Worm (Caenorhabditis elegans) whole organism, L2 larva: ENCODE data around the gene F47B10.3.

Source experiments
- aly-2 ChIP-seq: fragments of 150-350 bp; optimal IDR thresholded peaks from 2 replicates; lab custom pipeline; 2014; ENCODE audit warnings: missing biosample characterization, missing genetic modification characterization
- blmp-1 ChIP-seq: sonication (generic microtip); optimal IDR thresholded peaks from 2 replicates; lab custom pipeline; 2017; ENCODE audit warnings: missing genetic modification characterization, mild to moderate bottlenecking, missing compliant biosample characterization, antibody characterized with exemption, moderate library complexity; ENCODE audit not compliant: insufficient read depth
- ceh-82 ChIP-seq: fragments of 150-350 bp; optimal IDR thresholded peaks from 2 replicates; lab custom pipeline; 2014; ENCODE audit warnings: missing biosample characterization, missing genetic modification characterization
- dmd-4 ChIP-seq: sonication (generic microtip); optimal IDR thresholded peaks from 2 replicates; lab custom pipeline; 2017; ENCODE audit warnings: missing biosample characterization, missing genetic modification characterization
- egl-27 ChIP-seq: sonication (generic microtip); optimal IDR thresholded peaks from 3 replicates; lab custom pipeline; 2017; ENCODE audit warnings: missing biosample characterization, missing genetic modification reagents, missing genetic modification characterization
- lsy-2 ChIP-seq, 2 experiments: fragments of 150-350 bp in 1 of 2; sonication (generic microtip) in 1 of 2; optimal IDR thresholded peaks; 2 replicates each; lab custom pipeline; 2014 to 2017; ENCODE audit warnings: missing biosample characterization in 2 of 2, missing genetic modification characterization in 2 of 2
- nhr-10 ChIP-seq: sonication (generic microtip); optimal IDR thresholded peaks from 2 replicates; lab custom pipeline; 2017; ENCODE audit warnings: missing biosample characterization, missing genetic modification characterization
- nhr-23 ChIP-seq: fragments of 150-350 bp; optimal IDR thresholded peaks from 2 replicates; lab custom pipeline; 2014; ENCODE audit warnings: missing biosample characterization, missing genetic modification reagents, missing genetic modification characterization
- unc-62 ChIP-seq: fragments of 150-350 bp; optimal IDR thresholded peaks from 2 replicates; lab custom pipeline; 2014; ENCODE audit warnings: missing biosample characterization, missing genetic modification reagents, missing genetic modification characterization
- ztf-1 ChIP-seq: fragments of 200-800 bp; sonication (Bioruptor generic); conservative IDR thresholded peaks from 2 replicates; pipeline ENCODE4 v1.3.6; 2022; ENCODE audit warnings: missing genetic modification characterization, missing compliant biosample characterization
- ztf-11 ChIP-seq: sonication (generic microtip); optimal IDR thresholded peaks from 2 replicates; lab custom pipeline; 2017; ENCODE audit warnings: missing biosample characterization, missing genetic modification characterization
- ztf-4 ChIP-seq: fragments of 150-350 bp; optimal IDR thresholded peaks from 2 replicates; lab custom pipeline; 2014; ENCODE audit warnings: missing biosample characterization, missing genetic modification characterization

- TF ChIP-seq ceh-82 (tag; lab: Kevin White, UChicago) (no peak), dmd-4 (tag; lab: Kevin White, UChicago) (no peak), ztf-11 (no peak), nhr-10 (tag; lab: Kevin White, UChicago) (no peak), unc-62 (GFP tag; lab: Kevin White, UChicago) (no peak), ztf-4 (tag; lab: Kevin White, UChicago) (no peak), aly-2 (no peak), nhr-23 (no peak), egl-27 (tag; lab: Kevin White, UChicago) (no peak), ztf-1 (no peak), lsy-2 (tag; optimal IDR thresholded peaks at IDR 0.05; lab: Kevin White, UChicago) (no peak), blmp-1 (tag; lab: Kevin White, UChicago) (no peak)
Observed at ce11 chrX:10844137-10844536, 47.9 kb upstream of the F47B10.3 start.
